Worm (Caenorhabditis elegans) whole organism, late embryonic: ENCODE data around the gene srx-101.

Experiments
- hlh-30 ChIP-seq: sonication (generic microtip); optimal IDR thresholded peaks from 2 replicates; lab custom pipeline; 2017; ENCODE audit warnings: antibody characterized with exemption, missing genetic modification characterization, missing compliant biosample characterization; ENCODE audit not compliant: insufficient read depth
- pat-9 ChIP-seq: fragments of 200-800 bp; sonication (Bioruptor generic); optimal IDR thresholded peaks from 2 replicates; lab custom pipeline; 2018; ENCODE audit warnings: mild to moderate bottlenecking, missing genetic modification characterization, moderate library complexity, missing compliant biosample characterization
- rnt-1 ChIP-seq: sonication (generic microtip); optimal IDR thresholded peaks from 2 replicates; lab custom pipeline; 2016; ENCODE audit warnings: missing genetic modification characterization, missing compliant biosample characterization

ce11 chrII:3675176-3675575 lies 15.4 kb downstream of the srx-101 start, which contains the start of gene F19B10.2:
- TF ChIP-seq rnt-1 = no peak
- TF ChIP-seq hlh-30 (tag; lab: Kevin White, UChicago) = no peak
- no peak for TF ChIP-seq pat-9 (tag; lab: Kevin White, UChicago)
